Worm (Caenorhabditis elegans) whole organism, young adult: ENCODE results near the gene dohh-1.

ENCODE experiments used
- F49E8.2 ChIP-seq: sonication (generic microtip); optimal IDR thresholded peaks from 3 replicates; lab custom pipeline; 2017; ENCODE audit warnings: missing genetic modification characterization, mild to moderate bottlenecking, missing compliant biosample characterization, antibody characterized with exemption, moderate library complexity; ENCODE audit not compliant: insufficient read depth
- gei-17 ChIP-seq: fragments of 200-800 bp; sonication (Bioruptor generic); optimal IDR thresholded peaks from 2 replicates; lab custom pipeline; 2018; ENCODE audit warnings: mild to moderate bottlenecking, missing genetic modification characterization, missing compliant biosample characterization
- lsl-1 ChIP-seq: fragments of 200-800 bp; sonication (Bioruptor generic); optimal IDR thresholded peaks from 2 replicates; lab custom pipeline; 2018; ENCODE audit warnings: mild to moderate bottlenecking, missing genetic modification characterization, moderate library complexity, missing compliant biosample characterization
- madf-10 ChIP-seq: sonication (generic microtip); optimal IDR thresholded peaks from 2 replicates; lab custom pipeline; 2016; ENCODE audit warnings: mild to moderate bottlenecking, missing genetic modification characterization, missing compliant biosample characterization
- snpc-4 ChIP-seq, 5 experiments: fragments of 150-350 bp in 1 of 5; sonication (generic microtip) in 4 of 5; optimal IDR thresholded peaks; 2 replicates each; lab custom pipeline; 2014 to 2018; ENCODE audit warnings: missing genetic modification characterization in 5 of 5, missing biosample characterization in 3 of 5, antibody characterized with exemption in 2 of 5, mild to moderate bottlenecking in 2 of 5, missing compliant biosample characterization in 2 of 5, missing genotype in 2 of 5, moderate library complexity in 2 of 5, missing genetic modification reagents in 1 of 5
- sptf-2 ChIP-seq: fragments of 200-800 bp; sonication (Bioruptor generic); optimal IDR thresholded peaks from 2 replicates; lab custom pipeline; 2018; ENCODE audit warnings: mild to moderate bottlenecking, missing genetic modification characterization, missing compliant biosample characterization

- TF ChIP-seq madf-10 (no peak), F49E8.2 (no peak), lsl-1 (GFP tag; lab: Kevin White, UChicago) (no peak), sptf-2 (GFP tag; lab: Kevin White, UChicago) (no peak), gei-17 (no peak), snpc-4 (GFP tag; optimal IDR thresholded peaks at IDR 0.05; lab: Kevin White, UChicago) (no peak), snpc-4 (tag; optimal IDR thresholded peaks at IDR 0.05; lab: Kevin White, UChicago) (no peak)
Measured at ce11 chrII:10579655-10580054, at the start of gene dohh-1.
